Worm (Caenorhabditis elegans) whole organism, mixed stage, embryonic: Measurements from ENCODE around the gene F59D12.2.

Experiments used
- blmp-1 ChIP-seq: fragments of 150-350 bp; optimal IDR thresholded peaks from 2 replicates; lab custom pipeline; 2014; ENCODE audit warnings: missing biosample characterization, missing genetic modification characterization
- mep-1 ChIP-seq: fragments of 150-350 bp; optimal IDR thresholded peaks from 2 replicates; lab custom pipeline; 2017; ENCODE audit warnings: missing biosample characterization, missing genetic modification reagents, missing genetic modification characterization, inconsistent platforms
- nhr-12 ChIP-seq: fragments of 150-350 bp; optimal IDR thresholded peaks from 2 replicates; lab custom pipeline; 2014; ENCODE audit warnings: missing biosample characterization, missing genetic modification characterization
- tbx-8 ChIP-seq: fragments of 200-800 bp; sonication (Bioruptor generic); optimal IDR thresholded peaks from 2 replicates; lab custom pipeline; 2018; ENCODE audit warnings: mild to moderate bottlenecking, missing genetic modification characterization, moderate library complexity, missing compliant biosample characterization
- ztf-11 ChIP-seq: fragments of 150-350 bp; optimal IDR thresholded peaks from 2 replicates; lab custom pipeline; 2014; ENCODE audit warnings: missing biosample characterization, missing genetic modification characterization

DNA sequence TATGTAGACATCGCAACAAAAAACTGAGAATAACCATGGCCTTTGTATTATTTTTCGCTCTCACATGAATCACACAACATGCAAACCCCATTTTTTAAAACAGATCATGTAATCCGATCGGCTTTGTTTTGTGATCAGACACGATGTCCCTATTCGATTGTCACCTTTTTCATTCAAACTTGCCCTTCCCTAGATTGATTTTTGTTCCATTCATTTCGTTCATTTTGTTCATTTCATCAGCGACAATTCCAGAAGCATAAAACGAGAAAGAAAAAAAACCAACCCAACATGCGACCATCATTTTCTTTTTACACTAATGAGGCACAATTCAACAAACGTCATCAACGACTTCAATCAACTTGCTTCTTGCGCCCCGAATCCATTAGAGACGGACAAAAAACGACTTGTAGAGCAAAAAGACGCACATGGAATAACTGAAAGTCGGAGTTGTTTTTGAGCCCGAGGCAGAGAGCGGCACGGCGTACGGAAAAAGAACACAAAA, 24.6 kb downstream of the F59D12.2 start, which contains the start of gene F59D12.3:
- TF ChIP-seq mep-1: no peak
- TF ChIP-seq ztf-11: no peak
- TF ChIP-seq tbx-8 (GFP tag; lab: Kevin White, UChicago): no peak
- TF ChIP-seq nhr-12: no peak
- TF ChIP-seq blmp-1 (tag; lab: Kevin White, UChicago): no peak
